Fruit fly (Drosophila melanogaster) whole organism, pupa: Measurements from ENCODE around the gene hfp.

Experiments
- CG10348 ChIP-seq: fragments of 200-800 bp; sonication (Bioruptor generic); IDR thresholded peaks from 2 replicates; pipeline ENCODE4 v1.3.6; 2022; ENCODE audit warnings: missing biosample characterization, missing genetic modification characterization
- EcR ChIP-seq: fragments of 200-800 bp; sonication (Bioruptor generic); optimal IDR thresholded peaks from 3 replicates; lab custom pipeline; 2019; ENCODE audit warnings: missing biosample characterization, missing genetic modification characterization, mild to moderate bottlenecking, moderate library complexity, missing genetic modification reagents
- Pif1B ChIP-seq: fragments of 200-800 bp; sonication (Bioruptor generic); optimal IDR thresholded peaks from 3 replicates; lab custom pipeline; 2016; ENCODE audit warnings: missing biosample characterization, missing genetic modification characterization
- gl ChIP-seq: fragments of 200-800 bp; sonication (Bioruptor generic); optimal IDR thresholded peaks from 2 replicates; lab custom pipeline; 2018; ENCODE audit warnings: missing biosample characterization, mild to moderate bottlenecking, missing genetic modification characterization

dm6 chr3L:1531159-1531558, 28.8 kb upstream of the hfp start, which contains the start of gene Ir62a:
- TF ChIP-seq Pif1B (GFP tag; lab: Kevin White, UChicago) (no peak), gl (tag; lab: Kevin White, UChicago) (no peak), CG10348 (GFP tag; lab: Robert Waterston, UW) (no peak), EcR (GFP tag; lab: Kevin White, UChicago) (no peak)
